Fruit fly (Drosophila melanogaster) whole organism, larva: Measurements from ENCODE around the gene CG9503.
A peak's percentile ranks its signal among the peaks of the same experiment; 100 is the strongest.

Experiments used
- noc ChIP-seq: fragments of 200-800 bp; sonication (Bioruptor generic); optimal IDR thresholded peaks from 3 replicates; lab custom pipeline; 2019; ENCODE audit warnings: missing biosample characterization, mild to moderate bottlenecking, missing genetic modification characterization, moderate library complexity

Gene CG9503

dm6 chrX:14923277-14924019, at the start of gene CG9503:
Gene CG9503, minus strand, starts transcription at chrX:14923493.
- no peak for TF ChIP-seq noc (tag; lab: Kevin White, UChicago)

dm6 chrX:14960856-14961255, 37.6 kb upstream of the CG9503 start:
- TF ChIP-seq noc (tag; lab: Kevin White, UChicago): no peak

dm6 chrX:14955050-14955783, 31.9 kb upstream of the CG9503 start, which contains the start of the genes CG9030 and eag:
Gene CG9030, minus strand, starts transcription at chrX:14955100.
Gene eag, plus strand, starts transcription at chrX:14955477.
- no peak for TF ChIP-seq noc (tag; lab: Kevin White, UChicago)

- no peak for TF ChIP-seq noc (tag; lab: Kevin White, UChicago)
Observed at dm6 chrX:14953896-14954295, 30.6 kb upstream of the CG9503 start.

dm6 chrX:14952845-14953720, 29.8 kb upstream of the CG9503 start, which contains the start of gene pdgy:
Gene pdgy, minus strand, starts transcription at chrX:14953532.
- TF ChIP-seq noc (tag; lab: Kevin White, UChicago): no peak

- no peak for TF ChIP-seq noc (tag; lab: Kevin White, UChicago)
Observed at dm6 chrX:14952097-14952844, 29.0 kb upstream of the CG9503 start.

dm6 chrX:14951346-14951862, 28.1 kb upstream of the CG9503 start:
- no peak for TF ChIP-seq noc (tag; lab: Kevin White, UChicago)

dm6 chrX:14950273-14951272, 27.3 kb upstream of the CG9503 start:
- TF ChIP-seq noc (tag; lab: Kevin White, UChicago): peak; percentile 74

- peak; percentile 38 for TF ChIP-seq noc (tag; lab: Kevin White, UChicago)
Observed at dm6 chrX:14949227-14949626, 25.9 kb upstream of the CG9503 start.

- peak; percentile 40 for TF ChIP-seq noc (tag; lab: Kevin White, UChicago)
Observed at dm6 chrX:14947399-14947798, 24.1 kb upstream of the CG9503 start.

- TF ChIP-seq noc (tag; lab: Kevin White, UChicago): peak; percentile 59
Observed at dm6 chrX:14946522-14946921, 23.2 kb upstream of the CG9503 start.

- peak; percentile 28 for TF ChIP-seq noc (tag; lab: Kevin White, UChicago)
Observed at dm6 chrX:14936250-14936649, 13.0 kb upstream of the CG9503 start.

- TF ChIP-seq noc (tag; lab: Kevin White, UChicago): no peak
Observed at dm6 chrX:14931296-14931695, 8.0 kb upstream of the CG9503 start.
